3 fruit fly cellular contexts compared by ENCODE assay signal in genomic region chr2L:4287076-4287475, dm6.
TF ChIP-seq lines count a peak whose summit lies in the region.

No protein-coding gene starts in this region.

TF ChIP-seq in whole organism, embryonic, 481 proteins besides CTCF, POLR2A, EP300 and RAD21 (continued from another document and continues in another):
- TF ChIP-seq toy (GFP tag; IDR thresholded peaks at IDR 0.05; lab: Robert Waterston, UW) (no peak), CG13894 (tag; optimal IDR thresholded peaks at IDR 0.05; lab: Kevin White, UChicago) (no peak), cwo (GFP tag; optimal IDR thresholded peaks at IDR 0.05; lab: Kevin White, UChicago) (no peak), CoRest (tag; optimal IDR thresholded peaks at IDR 0.05; lab: Kevin White, UChicago) (no peak), hkb (optimal IDR thresholded peaks at IDR 0.05; lab: Kevin White, UChicago) (no peak), hkb (GFP tag; IDR thresholded peaks at IDR 0.05; lab: Robert Waterston, UW) (no peak), CG17385 (GFP tag; optimal IDR thresholded peaks at IDR 0.05; lab: Kevin White, UChicago) (no peak), phol (tag; optimal IDR thresholded peaks at IDR 0.05; lab: Kevin White, UChicago) (peak; percentile 28), CG10147 (GFP tag; optimal IDR thresholded peaks at IDR 0.05; lab: Kevin White, UChicago) (no peak), CG4404 (GFP tag; IDR thresholded peaks at IDR 0.05; lab: Robert Waterston, UW) (no peak), hb (GFP tag; IDR thresholded peaks at IDR 0.05; lab: Robert Waterston, UW; ENCODE audit: partially characterized antibody) (no peak), CG2712 (tag; optimal IDR thresholded peaks at IDR 0.05; lab: Kevin White, UChicago) (peak; percentile 45), psq (GFP tag; optimal IDR thresholded peaks at IDR 0.05; lab: Kevin White, UChicago) (no peak), sna (GFP tag; IDR thresholded peaks at IDR 0.05; lab: Robert Waterston, UW; ENCODE audit: partially characterized antibody) (no peak), ac (GFP tag; optimal IDR thresholded peaks at IDR 0.05; lab: Kevin White, UChicago) (no peak), CG10274 (GFP tag; optimal IDR thresholded peaks at IDR 0.05; lab: Kevin White, UChicago) (no peak), CG16863 (GFP tag; optimal IDR thresholded peaks at IDR 0.05; lab: Kevin White, UChicago) (no peak), CG31441 (GFP tag; IDR thresholded peaks at IDR 0.05; lab: Robert Waterston, UW) (0 out of 2 replicates have a peak, but pooled peaks have one; percentile 21), croc (GFP tag; conservative IDR thresholded peaks at IDR 0.05; lab: Robert Waterston, UW) (peak; percentile 22; the same call in 1 of the 3 replicates), CG14667 (GFP tag; IDR thresholded peaks at IDR 0.05; lab: Robert Waterston, UW) (no peak), CG6689 (GFP tag; IDR thresholded peaks at IDR 0.05; lab: Robert Waterston, UW) (no peak), Awh (GFP tag; IDR thresholded peaks at IDR 0.05; lab: Robert Waterston, UW) (no peak), NK7.1 (GFP tag; optimal IDR thresholded peaks at IDR 0.05; lab: Kevin White, UChicago) (no peak), lbe (GFP tag; optimal IDR thresholded peaks at IDR 0.05; lab: Kevin White, UChicago) (peak; percentile 68), odd (GFP tag; optimal IDR thresholded peaks at IDR 0.05; lab: Kevin White, UChicago) (no peak), H15 (GFP tag; IDR thresholded peaks at IDR 0.05; lab: Robert Waterston, UW) (0 out of 3 replicates have a peak, but pooled peaks have one; percentile 37), CG15601 (tag; optimal IDR thresholded peaks at IDR 0.05; lab: Kevin White, UChicago) (no peak), CG12769 (tag; optimal IDR thresholded peaks at IDR 0.05; lab: Kevin White, UChicago) (no peak), Oaz (GFP tag; IDR thresholded peaks at IDR 0.05; lab: Robert Waterston, UW) (no peak), CG3065 (GFP tag; optimal IDR thresholded peaks at IDR 0.05; lab: Kevin White, UChicago) (no peak), CG11695 (GFP tag; IDR thresholded peaks at IDR 0.05; lab: Robert Waterston, UW) (no peak), nmo (GFP tag; optimal IDR thresholded peaks at IDR 0.05; lab: Kevin White, UChicago) (peak; percentile 12), grau (tag; optimal IDR thresholded peaks at IDR 0.05; lab: Kevin White, UChicago) (no peak), Adf1 (GFP tag; IDR thresholded peaks at IDR 0.05; lab: Robert Waterston, UW) (no peak), CG15514 (GFP tag; optimal IDR thresholded peaks at IDR 0.05; lab: Kevin White, UChicago) (no peak), dm (GFP tag; optimal IDR thresholded peaks at IDR 0.05; lab: Kevin White, UChicago) (no peak), Antp (GFP tag; optimal IDR thresholded peaks at IDR 0.05; lab: Kevin White, UChicago) (peak; percentile 3), CG32532 (GFP tag; IDR thresholded peaks at IDR 0.05; lab: Robert Waterston, UW) (no peak), CG7987 (GFP tag; optimal IDR thresholded peaks at IDR 0.05; lab: Kevin White, UChicago) (no peak), zen (tag; optimal IDR thresholded peaks at IDR 0.05; lab: Kevin White, UChicago) (peak; percentile 65), seq (GFP tag; IDR thresholded peaks at IDR 0.05; lab: Robert Waterston, UW) (no peak), repo (GFP tag; optimal IDR thresholded peaks at IDR 0.05; lab: Kevin White, UChicago) (no peak), vfl (GFP tag; optimal IDR thresholded peaks at IDR 0.05; lab: Kevin White, UChicago) (no peak), bsh (GFP tag; optimal IDR thresholded peaks at IDR 0.05; lab: Kevin White, UChicago) (peak; percentile 38 to 62), PHDP (tag; optimal IDR thresholded peaks at IDR 0.05; lab: Kevin White, UChicago) (no peak), CG4328 (GFP tag; optimal IDR thresholded peaks at IDR 0.05; lab: Kevin White, UChicago) (no peak)

TF ChIP-seq in whole organism, prepupa, 60 proteins besides CTCF, POLR2A, EP300 and RAD21 (continued from another document):
- TF ChIP-seq CG11902 (GFP tag; optimal IDR thresholded peaks at IDR 0.05; lab: Kevin White, UChicago) = peak; percentile 73
- TF ChIP-seq CG6808 (GFP tag; optimal IDR thresholded peaks at IDR 0.05; lab: Kevin White, UChicago) = peak; percentile 86
- TF ChIP-seq CG8632 (GFP tag; optimal IDR thresholded peaks at IDR 0.05; lab: Kevin White, UChicago) = peak; percentile 83
- peak; percentile 83 for TF ChIP-seq CG8119 (GFP tag; IDR thresholded peaks at IDR 0.05; lab: Robert Waterston, UW)
- peak; percentile 94 for TF ChIP-seq Sox14 (GFP tag; optimal IDR thresholded peaks at IDR 0.05; lab: Kevin White, UChicago)
- TF ChIP-seq dac (GFP tag; optimal IDR thresholded peaks at IDR 0.05; lab: Kevin White, UChicago) = peak; percentile 60
- TF ChIP-seq Hr39 (GFP tag; optimal IDR thresholded peaks at IDR 0.05; lab: Kevin White, UChicago) = peak; percentile 92
- TF ChIP-seq svp (GFP tag; lab: Kevin White, UChicago) = peak; percentile 96
- peak; percentile 74 for TF ChIP-seq Hr4 (GFP tag; optimal IDR thresholded peaks at IDR 0.05; lab: Kevin White, UChicago)
- TF ChIP-seq acj6 (GFP tag; optimal IDR thresholded peaks at IDR 0.05; lab: Kevin White, UChicago) = peak; percentile 90
- peak; percentile 87 for TF ChIP-seq Sox102F (GFP tag; optimal IDR thresholded peaks at IDR 0.05; lab: Kevin White, UChicago)
- TF ChIP-seq CG6276 (GFP tag; optimal IDR thresholded peaks at IDR 0.05; lab: Kevin White, UChicago) = peak; percentile 72
- peak; percentile 89 for TF ChIP-seq achi (GFP tag; optimal IDR thresholded peaks at IDR 0.05; lab: Kevin White, UChicago)
- peak; percentile 88 for TF ChIP-seq CG1621 (tag; optimal IDR thresholded peaks at IDR 0.05; lab: Kevin White, UChicago)
- TF ChIP-seq CG6792 (GFP tag; optimal IDR thresholded peaks at IDR 0.05; lab: Kevin White, UChicago) = peak; percentile 88
- peak; percentile 91 for TF ChIP-seq CG10631 (GFP tag; optimal IDR thresholded peaks at IDR 0.05; lab: Kevin White, UChicago)
- TF ChIP-seq dsx (GFP tag; optimal IDR thresholded peaks at IDR 0.05; lab: Kevin White, UChicago; ENCODE audit: poor library complexity, severe bottlenecking) = peak; percentile 83
- peak; percentile 90 for TF ChIP-seq lz (GFP tag; optimal IDR thresholded peaks at IDR 0.05; lab: Kevin White, UChicago)
- peak; percentile 90 for TF ChIP-seq CG3032 (tag; optimal IDR thresholded peaks at IDR 0.05; lab: Kevin White, UChicago)
- TF ChIP-seq salr (GFP tag; optimal IDR thresholded peaks at IDR 0.05; lab: Kevin White, UChicago) = peak; percentile 80 to 83
- TF ChIP-seq CG31627 (GFP tag; optimal IDR thresholded peaks at IDR 0.05; lab: Kevin White, UChicago) = peak; percentile 92
- TF ChIP-seq fd59A (GFP tag; optimal IDR thresholded peaks at IDR 0.05; lab: Kevin White, UChicago) = peak; percentile 86
- peak; percentile 87 for TF ChIP-seq eg (GFP tag; IDR thresholded peaks at IDR 0.05; lab: Robert Waterston, UW)
- no peak for TF ChIP-seq fkh (GFP tag; optimal IDR thresholded peaks at IDR 0.05; lab: Kevin White, UChicago)
- TF ChIP-seq CG11294 (GFP tag; IDR thresholded peaks at IDR 0.05; lab: Robert Waterston, UW) = peak; percentile 67
- TF ChIP-seq ss (GFP tag; optimal IDR thresholded peaks at IDR 0.05; lab: Kevin White, UChicago) = peak; percentile 77 to 83
- peak; percentile 47 for TF ChIP-seq Eip93F (GFP tag; optimal IDR thresholded peaks at IDR 0.05; lab: Kevin White, UChicago)
- TF ChIP-seq CG34406 (GFP tag; optimal IDR thresholded peaks at IDR 0.05; lab: Kevin White, UChicago) = peak; percentile 81
- peak; percentile 78 for TF ChIP-seq net (GFP tag; optimal IDR thresholded peaks at IDR 0.05; lab: Kevin White, UChicago)
- TF ChIP-seq OdsH (GFP tag; optimal IDR thresholded peaks at IDR 0.05; lab: Kevin White, UChicago) = peak; percentile 87
- TF ChIP-seq esn (GFP tag; optimal IDR thresholded peaks at IDR 0.05; lab: Kevin White, UChicago) = peak; percentile 94
- TF ChIP-seq spab (GFP tag; optimal IDR thresholded peaks at IDR 0.05; lab: Kevin White, UChicago) = peak; percentile 90
- TF ChIP-seq topi (GFP tag; optimal IDR thresholded peaks at IDR 0.05; lab: Kevin White, UChicago) = peak; percentile 90
- TF ChIP-seq Gug (GFP tag; IDR thresholded peaks at IDR 0.05; lab: Robert Waterston, UW) = peak; percentile 75
- peak; percentile 80 for TF ChIP-seq CG15336 (GFP tag; IDR thresholded peaks at IDR 0.05; lab: Robert Waterston, UW)
- TF ChIP-seq CG11762 (GFP tag; optimal IDR thresholded peaks at IDR 0.05; lab: Kevin White, UChicago; ENCODE audit: insufficient read depth) = peak; percentile 74

TF ChIP-seq in whole organism, wandering third instar larva, 38 proteins besides CTCF, POLR2A, EP300 and RAD21 (continued from another document):
- no peak for TF ChIP-seq Vsx2 (GFP tag; optimal IDR thresholded peaks at IDR 0.05; lab: Kevin White, UChicago; ENCODE audit: partially characterized antibody)
- TF ChIP-seq N (GFP tag; optimal IDR thresholded peaks at IDR 0.05; lab: Kevin White, UChicago) = no peak
- TF ChIP-seq jim (GFP tag; optimal IDR thresholded peaks at IDR 0.05; lab: Kevin White, UChicago) = no peak
- TF ChIP-seq rgr (GFP tag; optimal IDR thresholded peaks at IDR 0.05; lab: Kevin White, UChicago) = peak; percentile 82
- TF ChIP-seq woc (GFP tag; optimal IDR thresholded peaks at IDR 0.05; lab: Kevin White, UChicago) = peak; percentile 64
- no peak for TF ChIP-seq Hr83 (GFP tag; optimal IDR thresholded peaks at IDR 0.05; lab: Kevin White, UChicago; ENCODE audit: poor library complexity, severe bottlenecking)
- TF ChIP-seq dmrt93B (GFP tag; optimal IDR thresholded peaks at IDR 0.05; lab: Kevin White, UChicago) = peak; percentile 78
